Worm (Caenorhabditis elegans) whole organism, young adult: Measurements from ENCODE around the gene rad-23.

ENCODE experiments used
- D2030.7 ChIP-seq: fragments of 200-800 bp; sonication (Bioruptor generic); IDR thresholded peaks from 2 replicates; pipeline ENCODE4 v1.3.6; 2022; ENCODE audit warnings: missing genetic modification reagents, missing genetic modification characterization, missing compliant biosample characterization
- F39B2.1 ChIP-seq: fragments of 200-800 bp; sonication (Bioruptor generic); IDR thresholded peaks from 2 replicates; pipeline ENCODE4 v1.3.6; 2022; ENCODE audit warnings: missing genetic modification reagents, missing genetic modification characterization, missing compliant biosample characterization
- ama-1 ChIP-seq, 3 experiments: fragments of 150-350 bp in 1 of 3; sonication (generic microtip) in 2 of 3; optimal IDR thresholded peaks; 2 replicates each; lab custom pipeline; 2014 to 2018; ENCODE audit warnings: missing biosample characterization in 2 of 3, missing genetic modification characterization in 2 of 3, missing genetic modification reagents in 2 of 3
- let-607 ChIP-seq, 2 experiments: fragments of 200-800 bp in 1 of 2; sonication (Bioruptor generic) in 1 of 2; sonication (generic microtip) in 1 of 2; optimal IDR thresholded peaks; 2 replicates each; lab custom pipeline; 2016 to 2018; ENCODE audit warnings: mild to moderate bottlenecking in 2 of 2, missing compliant biosample characterization in 2 of 2, missing genetic modification characterization in 2 of 2, moderate library complexity in 2 of 2, missing genotype in 1 of 2
- lin-35 ChIP-seq, 3 experiments: fragments of 150-350 bp in 2 of 3; sonication (generic microtip) in 1 of 3; optimal IDR thresholded peaks; 2 replicates each; lab custom pipeline; 2014 to 2018; ENCODE audit warnings: missing biosample characterization in 3 of 3, missing genetic modification characterization in 3 of 3, missing genetic modification reagents in 3 of 3
- nhr-27 ChIP-seq: fragments of 200-800 bp; sonication (Bioruptor generic); optimal IDR thresholded peaks from 2 replicates; lab custom pipeline; 2018; ENCODE audit warnings: mild to moderate bottlenecking, missing genetic modification characterization, moderate library complexity, missing compliant biosample characterization
- ztf-25 ChIP-seq: fragments of 200-800 bp; sonication (Bioruptor generic); IDR thresholded peaks from 2 replicates; pipeline ENCODE4 v1.3.6; 2022; ENCODE audit warnings: missing genetic modification reagents, missing genetic modification characterization, missing compliant biosample characterization

- TF ChIP-seq F39B2.1 (GFP tag; lab: Robert Waterston, UW) (no peak), nhr-27 (tag; lab: Kevin White, UChicago) (no peak), lin-35 (GFP tag; optimal IDR thresholded peaks at IDR 0.05; lab: Kevin White, UChicago) (no peak), D2030.7 (GFP tag; lab: Robert Waterston, UW) (no peak), ztf-25 (GFP tag; lab: Robert Waterston, UW) (no peak), ama-1 (optimal IDR thresholded peaks at IDR 0.05; lab: Kevin White, UChicago) (no peak), ama-1 (GFP tag; optimal IDR thresholded peaks at IDR 0.05; lab: Kevin White, UChicago) (no peak), let-607 (tag; optimal IDR thresholded peaks at IDR 0.05; lab: Kevin White, UChicago) (no peak)
These were observed 404 bp downstream of the rad-23 start for ce11 chrII:11652125-11652524.
